Worm (Caenorhabditis elegans) whole organism, L2 larva: ENCODE data around the gene C01G12.3.

Experiments used
- C34F6.9 ChIP-seq: fragments of 150-350 bp; optimal IDR thresholded peaks from 2 replicates; lab custom pipeline; 2014; ENCODE audit warnings: missing biosample characterization, missing genetic modification characterization
- Y55F3AM.14 ChIP-seq: fragments of 200-800 bp; sonication (Bioruptor generic); optimal IDR thresholded peaks from 2 replicates; lab custom pipeline; 2018; ENCODE audit warnings: mild to moderate bottlenecking, missing genetic modification characterization, missing compliant biosample characterization
- ama-1 ChIP-seq: fragments of 150-350 bp; optimal IDR thresholded peaks from 2 replicates; lab custom pipeline; 2018; ENCODE audit warnings: inconsistent platforms
- ceh-82 ChIP-seq: fragments of 150-350 bp; optimal IDR thresholded peaks from 2 replicates; lab custom pipeline; 2014; ENCODE audit warnings: missing biosample characterization, missing genetic modification characterization
- elt-1 ChIP-seq: fragments of 150-350 bp; optimal IDR thresholded peaks from 2 replicates; lab custom pipeline; 2014; ENCODE audit warnings: missing biosample characterization, missing genetic modification characterization
- lin-11 ChIP-seq: fragments of 150-350 bp; sonication (generic microtip); optimal IDR thresholded peaks from 2 replicates; lab custom pipeline; 2014; ENCODE audit warnings: missing biosample characterization, missing genetic modification characterization, inconsistent platforms, mixed read lengths
- nhr-129 ChIP-seq: fragments of 150-350 bp; optimal IDR thresholded peaks from 2 replicates; lab custom pipeline; 2014; ENCODE audit warnings: missing biosample characterization, missing genetic modification characterization
- nhr-237 ChIP-seq: fragments of 150-350 bp; optimal IDR thresholded peaks from 2 replicates; lab custom pipeline; 2014; ENCODE audit warnings: missing biosample characterization, missing genetic modification characterization
- unc-62 ChIP-seq: fragments of 150-350 bp; optimal IDR thresholded peaks from 2 replicates; lab custom pipeline; 2014; ENCODE audit warnings: missing biosample characterization, missing genetic modification reagents, missing genetic modification characterization
- ztf-1 ChIP-seq: fragments of 200-800 bp; sonication (Bioruptor generic); conservative IDR thresholded peaks from 2 replicates; pipeline ENCODE4 v1.3.6; 2022; ENCODE audit warnings: missing genetic modification characterization, missing compliant biosample characterization
- ztf-11 ChIP-seq: sonication (generic microtip); optimal IDR thresholded peaks from 2 replicates; lab custom pipeline; 2017; ENCODE audit warnings: missing biosample characterization, missing genetic modification characterization

DNA sequence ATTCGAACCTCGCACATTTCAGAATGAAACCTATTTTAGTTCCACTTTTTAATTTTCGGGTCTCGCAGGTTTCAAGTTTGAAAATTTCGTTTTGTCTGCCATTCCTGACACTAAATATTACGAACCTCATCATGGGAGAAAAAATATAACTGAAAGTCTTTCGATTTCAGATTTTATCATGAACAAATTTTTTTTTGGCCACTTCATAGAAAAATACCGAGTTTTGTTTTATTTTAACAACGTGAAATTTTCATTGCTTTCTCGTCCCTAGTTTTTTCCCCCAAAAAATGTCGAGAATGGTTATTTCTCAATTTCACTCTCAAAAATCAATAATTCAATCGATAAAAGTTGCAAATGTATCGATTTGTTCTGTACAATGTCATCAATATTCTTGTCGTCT lies 3.4 kb downstream of the C01G12.3 start, which contains the start of gene C01G12.9:
- no peak for TF ChIP-seq ztf-1 (GFP tag; lab: Robert Waterston, UW)
- TF ChIP-seq ama-1, result no peak
- TF ChIP-seq lin-11 (tag; lab: Kevin White, UChicago), result no peak
- TF ChIP-seq nhr-237, result no peak
- no peak for TF ChIP-seq elt-1 (tag; lab: Kevin White, UChicago)
- no peak for TF ChIP-seq unc-62 (GFP tag; lab: Kevin White, UChicago)
- no peak for TF ChIP-seq nhr-129 (tag; lab: Kevin White, UChicago)
- TF ChIP-seq ztf-11 (tag; lab: Kevin White, UChicago), result no peak
- no peak for TF ChIP-seq C34F6.9 (tag; lab: Kevin White, UChicago)
- TF ChIP-seq Y55F3AM.14 (GFP tag; lab: Kevin White, UChicago), result no peak
- no peak for TF ChIP-seq ceh-82 (tag; lab: Kevin White, UChicago)
